Worm (Caenorhabditis elegans) whole organism, young adult: ENCODE measurements around the gene R12B2.13.

Source experiments
- B0035.1 ChIP-seq: sonication (generic microtip); optimal IDR thresholded peaks from 2 replicates; lab custom pipeline; 2016; ENCODE audit warnings: missing genetic modification characterization, mild to moderate bottlenecking, missing compliant biosample characterization, missing genotype, missing genetic modification reagents
- B0336.3 ChIP-seq: fragments of 200-800 bp; sonication (Bioruptor generic); IDR thresholded peaks from 2 replicates; pipeline ENCODE4 v1.3.6; 2022; ENCODE audit warnings: missing genetic modification characterization, missing compliant biosample characterization
- D2030.7 ChIP-seq: fragments of 200-800 bp; sonication (Bioruptor generic); IDR thresholded peaks from 2 replicates; pipeline ENCODE4 v1.3.6; 2022; ENCODE audit warnings: missing genetic modification reagents, missing genetic modification characterization, missing compliant biosample characterization
- F10E7.11 ChIP-seq: sonication (generic microtip); optimal IDR thresholded peaks from 2 replicates; lab custom pipeline; 2017; ENCODE audit warnings: mild to moderate bottlenecking, missing genetic modification characterization, moderate library complexity, missing compliant biosample characterization
- F22D6.2 ChIP-seq: sonication (generic microtip); optimal IDR thresholded peaks from 2 replicates; lab custom pipeline; 2016; ENCODE audit warnings: mild to moderate bottlenecking, missing genetic modification characterization, missing compliant biosample characterization
- T07F8.4 ChIP-seq: sonication (generic microtip); optimal IDR thresholded peaks from 2 replicates; lab custom pipeline; 2016; ENCODE audit warnings: mild to moderate bottlenecking, missing genetic modification characterization, moderate library complexity, missing compliant biosample characterization
- Y53G8AR.9 ChIP-seq: fragments of 200-800 bp; sonication (Bioruptor generic); conservative IDR thresholded peaks from 2 replicates; pipeline ENCODE4 v1.3.6; 2022; ENCODE audit warnings: missing genetic modification reagents, missing genetic modification characterization, missing compliant biosample characterization
- Y79H2A.3 ChIP-seq: fragments of 200-800 bp; sonication (Bioruptor generic); conservative IDR thresholded peaks from 2 replicates; pipeline ENCODE4 v1.3.6; 2022; ENCODE audit warnings: missing genetic modification reagents, missing genetic modification characterization, missing compliant biosample characterization
- ZK185.1 ChIP-seq: sonication (generic microtip); optimal IDR thresholded peaks from 2 replicates; lab custom pipeline; 2016; ENCODE audit warnings: mild to moderate bottlenecking, missing genetic modification characterization, missing compliant biosample characterization; ENCODE audit not compliant: poor library complexity, severe bottlenecking
- ama-1 ChIP-seq, 3 experiments: fragments of 150-350 bp in 1 of 3; sonication (generic microtip) in 2 of 3; optimal IDR thresholded peaks; 2 replicates each; lab custom pipeline; 2014 to 2018; ENCODE audit warnings: missing biosample characterization in 2 of 3, missing genetic modification characterization in 2 of 3, missing genetic modification reagents in 2 of 3
- atf-7 ChIP-seq: sonication (generic microtip); optimal IDR thresholded peaks from 2 replicates; lab custom pipeline; 2017; ENCODE audit warnings: mild to moderate bottlenecking, missing genetic modification characterization, missing compliant biosample characterization
- attf-6 ChIP-seq: fragments of 200-800 bp; sonication (Bioruptor generic); IDR thresholded peaks from 2 replicates; pipeline ENCODE4 v1.3.6; 2022; ENCODE audit warnings: missing genetic modification reagents, missing genetic modification characterization, missing compliant biosample characterization
- bed-1 ChIP-seq: fragments of 200-800 bp; sonication (Bioruptor generic); IDR thresholded peaks from 2 replicates; pipeline ENCODE4 v1.3.6; 2022; ENCODE audit warnings: missing genetic modification reagents, missing genetic modification characterization, missing compliant biosample characterization
- bed-2 ChIP-seq: fragments of 200-800 bp; sonication (Bioruptor generic); IDR thresholded peaks from 2 replicates; pipeline ENCODE4 v1.3.6; 2022; ENCODE audit warnings: missing genetic modification reagents, missing genetic modification characterization, missing compliant biosample characterization
- ccch-3 ChIP-seq: fragments of 200-800 bp; sonication (Bioruptor generic); optimal IDR thresholded peaks from 2 replicates; lab custom pipeline; 2018; ENCODE audit warnings: mild to moderate bottlenecking, missing genetic modification characterization, missing compliant biosample characterization
- cebp-1 ChIP-seq, 2 experiments: fragments of 200-800 bp in 1 of 2; sonication (Bioruptor generic) in 1 of 2; sonication (generic microtip) in 1 of 2; IDR thresholded peaks in 1 of 2; optimal IDR thresholded peaks in 1 of 2; 2 replicates each; pipeline versions ENCODE4 v1.3.6 to Lab custom; 2017 to 2022; ENCODE audit warnings: missing compliant biosample characterization in 2 of 2, missing genetic modification characterization in 2 of 2, mild to moderate bottlenecking in 1 of 2, missing genetic modification reagents in 1 of 2, moderate library complexity in 1 of 2
- ceh-58 ChIP-seq: fragments of 200-800 bp; sonication (Bioruptor generic); IDR thresholded peaks from 2 replicates; pipeline ENCODE4 v1.3.6; 2022; ENCODE audit warnings: missing genetic modification characterization, missing compliant biosample characterization
- efl-1 ChIP-seq: fragments of 150-350 bp; optimal IDR thresholded peaks from 2 replicates; lab custom pipeline; 2014; ENCODE audit warnings: missing biosample characterization, missing genetic modification reagents, missing genetic modification characterization
- ekl-4 ChIP-seq: fragments of 200-800 bp; sonication (Bioruptor generic); IDR thresholded peaks from 2 replicates; pipeline ENCODE4 v1.3.6; 2022; ENCODE audit warnings: missing genetic modification reagents, missing genetic modification characterization, missing compliant biosample characterization
- ets-4 ChIP-seq: fragments of 200-800 bp; sonication (Bioruptor generic); optimal IDR thresholded peaks from 2 replicates; lab custom pipeline; 2018; ENCODE audit warnings: mild to moderate bottlenecking, missing genetic modification characterization, missing compliant biosample characterization
- him-1 ChIP-seq: sonication (generic microtip); optimal IDR thresholded peaks from 2 replicates; lab custom pipeline; 2016; ENCODE audit warnings: missing genotype, missing genetic modification reagents, missing genetic modification characterization, missing compliant biosample characterization
- hrde-1 ChIP-seq: sonication (generic microtip); optimal IDR thresholded peaks from 2 replicates; lab custom pipeline; 2016; ENCODE audit warnings: missing genetic modification characterization, mild to moderate bottlenecking, missing compliant biosample characterization, moderate library complexity, missing genotype, missing genetic modification reagents, borderline replicate concordance
- hsf-1 ChIP-seq: fragments of 200-800 bp; sonication (Bioruptor generic); IDR thresholded peaks from 2 replicates; pipeline ENCODE4 v1.3.6; 2022; ENCODE audit warnings: missing genetic modification reagents, missing genetic modification characterization, missing compliant biosample characterization
- lag-1 ChIP-seq: fragments of 200-800 bp; sonication (Bioruptor generic); IDR thresholded peaks from 2 replicates; pipeline ENCODE4 v1.3.6; 2022; ENCODE audit warnings: missing genetic modification reagents, missing genetic modification characterization, missing compliant biosample characterization
- let-607 ChIP-seq, 2 experiments: fragments of 200-800 bp in 1 of 2; sonication (Bioruptor generic) in 1 of 2; sonication (generic microtip) in 1 of 2; optimal IDR thresholded peaks; 2 replicates each; lab custom pipeline; 2016 to 2018; ENCODE audit warnings: mild to moderate bottlenecking in 2 of 2, missing compliant biosample characterization in 2 of 2, missing genetic modification characterization in 2 of 2, moderate library complexity in 2 of 2, missing genotype in 1 of 2
- lin-26 ChIP-seq: fragments of 200-800 bp; sonication (Bioruptor generic); IDR thresholded peaks from 2 replicates; pipeline ENCODE4 v1.3.6; 2022; ENCODE audit warnings: missing genetic modification reagents, missing genetic modification characterization, missing compliant biosample characterization
- lin-35 ChIP-seq, 3 experiments: fragments of 150-350 bp in 2 of 3; sonication (generic microtip) in 1 of 3; optimal IDR thresholded peaks; 2 replicates each; lab custom pipeline; 2014 to 2018; ENCODE audit warnings: missing biosample characterization in 3 of 3, missing genetic modification characterization in 3 of 3, missing genetic modification reagents in 3 of 3
- lin-54 ChIP-seq: fragments of 200-800 bp; sonication (Bioruptor generic); optimal IDR thresholded peaks from 2 replicates; lab custom pipeline; 2018; ENCODE audit warnings: mild to moderate bottlenecking, missing genetic modification characterization, missing compliant biosample characterization
- madf-10 ChIP-seq: sonication (generic microtip); optimal IDR thresholded peaks from 2 replicates; lab custom pipeline; 2016; ENCODE audit warnings: mild to moderate bottlenecking, missing genetic modification characterization, missing compliant biosample characterization
- madf-3 ChIP-seq: fragments of 200-800 bp; sonication (Bioruptor generic); IDR thresholded peaks from 2 replicates; pipeline ENCODE4 v1.3.6; 2022; ENCODE audit warnings: missing genetic modification reagents, missing genetic modification characterization, missing compliant biosample characterization
- madf-6 ChIP-seq: fragments of 200-800 bp; sonication (Bioruptor generic); IDR thresholded peaks from 2 replicates; pipeline ENCODE4 v1.3.6; 2022; ENCODE audit warnings: missing genetic modification reagents, missing genetic modification characterization, missing compliant biosample characterization
- mcd-1 ChIP-seq: fragments of 200-800 bp; sonication (Bioruptor generic); IDR thresholded peaks from 2 replicates; pipeline ENCODE4 v1.3.6; 2022; ENCODE audit warnings: missing genetic modification reagents, missing genetic modification characterization, missing compliant biosample characterization
- mxl-1 ChIP-seq: sonication (generic microtip); optimal IDR thresholded peaks from 2 replicates; lab custom pipeline; 2016; ENCODE audit warnings: missing genetic modification characterization, missing compliant biosample characterization
- nfya-2 ChIP-seq: fragments of 200-800 bp; sonication (Bioruptor generic); IDR thresholded peaks from 2 replicates; pipeline ENCODE4 v1.3.6; 2022; ENCODE audit warnings: missing genetic modification reagents, missing genetic modification characterization, missing compliant biosample characterization
- nhr-179 ChIP-seq: sonication (generic microtip); optimal IDR thresholded peaks from 2 replicates; lab custom pipeline; 2016; ENCODE audit warnings: mild to moderate bottlenecking, missing genetic modification characterization, missing compliant biosample characterization
- nhr-80 ChIP-seq: sonication (generic microtip); optimal IDR thresholded peaks from 2 replicates; lab custom pipeline; 2016; ENCODE audit warnings: missing genetic modification characterization, missing compliant biosample characterization
- pbrm-1 ChIP-seq: fragments of 200-800 bp; sonication (Bioruptor generic); IDR thresholded peaks from 2 replicates; pipeline ENCODE4 v1.3.6; 2022; ENCODE audit warnings: missing genetic modification reagents, missing genetic modification characterization, missing compliant biosample characterization
- repo-1 ChIP-seq: sonication (generic microtip); optimal IDR thresholded peaks from 2 replicates; lab custom pipeline; 2017; ENCODE audit warnings: mild to moderate bottlenecking, missing genetic modification characterization, missing compliant biosample characterization
- sdz-38 ChIP-seq: sonication (generic microtip); optimal IDR thresholded peaks from 2 replicates; lab custom pipeline; 2016; ENCODE audit warnings: missing genotype, missing genetic modification characterization, missing compliant biosample characterization
- snpc-1.3 ChIP-seq: sonication (generic microtip); optimal IDR thresholded peaks from 2 replicates; lab custom pipeline; 2017; ENCODE audit warnings: missing genetic modification characterization, mild to moderate bottlenecking, missing compliant biosample characterization, antibody characterized with exemption, moderate library complexity, missing genotype, missing genetic modification reagents; ENCODE audit not compliant: insufficient read depth
- snpc-3.4 ChIP-seq: sonication (generic microtip); optimal IDR thresholded peaks from 2 replicates; lab custom pipeline; 2017; ENCODE audit warnings: missing genetic modification characterization, mild to moderate bottlenecking, missing compliant biosample characterization, antibody characterized with exemption, moderate library complexity, missing genotype, missing genetic modification reagents
- somi-1 ChIP-seq: fragments of 200-800 bp; sonication (Bioruptor generic); optimal IDR thresholded peaks from 2 replicates; lab custom pipeline; 2018; ENCODE audit warnings: mild to moderate bottlenecking, missing genetic modification characterization, missing compliant biosample characterization
- tbp1 ChIP-seq: fragments of 200-800 bp; sonication (Bioruptor generic); optimal IDR thresholded peaks from 2 replicates; lab custom pipeline; 2018; ENCODE audit warnings: mild to moderate bottlenecking, missing genetic modification characterization, missing compliant biosample characterization
- tlf-1 ChIP-seq: fragments of 200-800 bp; sonication (Bioruptor generic); optimal IDR thresholded peaks from 2 replicates; lab custom pipeline; 2018; ENCODE audit warnings: mild to moderate bottlenecking, missing genetic modification characterization, missing compliant biosample characterization
- ztf-22 ChIP-seq: fragments of 200-800 bp; sonication (Bioruptor generic); optimal IDR thresholded peaks from 2 replicates; lab custom pipeline; 2018; ENCODE audit warnings: mild to moderate bottlenecking, missing genetic modification characterization, moderate library complexity, missing compliant biosample characterization
- ztf-26 ChIP-seq: sonication (generic microtip); optimal IDR thresholded peaks from 2 replicates; lab custom pipeline; 2017; ENCODE audit warnings: missing genetic modification characterization, missing compliant biosample characterization
- ztf-28 ChIP-seq: fragments of 200-800 bp; sonication (Bioruptor generic); IDR thresholded peaks from 2 replicates; pipeline ENCODE4 v1.3.6; 2022; ENCODE audit warnings: missing genetic modification reagents, missing genetic modification characterization, missing compliant biosample characterization

R12B2.13 gene

ce11 chrIII:5874263-5874662 lies 41.0 kb upstream of the R12B2.13 start (continued):
- TF ChIP-seq hrde-1 (tag; lab: Kevin White, UChicago) (peak; percentile 68), B0035.1 (tag; lab: Kevin White, UChicago) (no peak), madf-6 (GFP tag; lab: Robert Waterston, UW) (peak; percentile 11; the same call in 1 of the 2 replicates), snpc-3.4 (tag; lab: Kevin White, UChicago) (no peak), ekl-4 (peak; percentile 65), pbrm-1 (GFP tag; lab: Robert Waterston, UW) (peak; percentile 16; the same call in 1 of the 2 replicates), sdz-38 (tag; lab: Kevin White, UChicago) (peak; percentile 12), ceh-58 (GFP tag; lab: Robert Waterston, UW) (no peak), lin-35 (GFP tag; optimal IDR thresholded peaks at IDR 0.05; lab: Kevin White, UChicago) (peak in 1 of 3 experiments; percentile 56), hsf-1 (GFP tag; lab: Robert Waterston, UW) (no peak), ztf-28 (GFP tag; lab: Robert Waterston, UW) (no peak), snpc-1.3 (tag; lab: Kevin White, UChicago) (no peak), cebp-1 (GFP tag; IDR thresholded peaks at IDR 0.05; lab: Robert Waterston, UW) (no peak), cebp-1 (tag; optimal IDR thresholded peaks at IDR 0.05; lab: Kevin White, UChicago) (peak; percentile 21), bed-1 (GFP tag; lab: Robert Waterston, UW) (no peak), ets-4 (GFP tag; lab: Kevin White, UChicago) (no peak), nhr-179 (tag; lab: Kevin White, UChicago) (no peak), F22D6.2 (no peak), lag-1 (GFP tag; lab: Robert Waterston, UW) (no peak), ztf-26 (tag; lab: Kevin White, UChicago) (no peak), tbp1 (GFP tag; lab: Kevin White, UChicago) (peak; percentile 4), efl-1 (no peak), somi-1 (GFP tag; lab: Kevin White, UChicago) (peak; percentile 57), mcd-1 (GFP tag; lab: Robert Waterston, UW) (no peak), repo-1 (tag; lab: Kevin White, UChicago) (peak; percentile 60), ccch-3 (GFP tag; lab: Kevin White, UChicago) (no peak), madf-10 (tag; lab: Kevin White, UChicago) (peak; percentile 38), mxl-1 (tag; lab: Kevin White, UChicago) (no peak), Y53G8AR.9 (GFP tag; lab: Robert Waterston, UW) (peak; percentile 74), tlf-1 (GFP tag; lab: Kevin White, UChicago) (peak; percentile 41), nhr-80 (tag; lab: Kevin White, UChicago) (peak; percentile 67), lin-26 (peak; percentile 73; the same call in 1 of the 2 replicates), ZK185.1 (tag; lab: Kevin White, UChicago) (peak; percentile 42), D2030.7 (GFP tag; lab: Robert Waterston, UW) (no peak), bed-2 (GFP tag; lab: Robert Waterston, UW) (no peak), ama-1 (optimal IDR thresholded peaks at IDR 0.05; lab: Kevin White, UChicago) (peak; percentile 89), ama-1 (GFP tag; optimal IDR thresholded peaks at IDR 0.05; lab: Kevin White, UChicago) (peak in 1 of 2 experiments; percentile 3), madf-3 (GFP tag; lab: Robert Waterston, UW) (peak; percentile 69; the same call in 1 of the 2 replicates), B0336.3 (GFP tag; lab: Robert Waterston, UW) (peak; percentile 67), lin-54 (peak; percentile 19), T07F8.4 (tag; lab: Kevin White, UChicago) (no peak), attf-6 (GFP tag; lab: Robert Waterston, UW) (no peak), atf-7 (tag; lab: Kevin White, UChicago) (peak; percentile 37), Y79H2A.3 (GFP tag; lab: Robert Waterston, UW) (no peak), let-607 (tag; optimal IDR thresholded peaks at IDR 0.05; lab: Kevin White, UChicago) (peak in 1 of 2 experiments; percentile 58), ztf-22 (GFP tag; lab: Kevin White, UChicago) (no peak), F10E7.11 (tag; lab: Kevin White, UChicago) (no peak), nfya-2 (GFP tag; lab: Robert Waterston, UW) (no peak), him-1 (tag; lab: Kevin White, UChicago) (no peak)
